Worm (Caenorhabditis elegans) whole organism, young adult: ENCODE results near the gene nbs-1.

Experiments used
- F10E7.11 ChIP-seq: sonication (generic microtip); optimal IDR thresholded peaks from 2 replicates; lab custom pipeline; 2017; ENCODE audit warnings: mild to moderate bottlenecking, missing genetic modification characterization, moderate library complexity, missing compliant biosample characterization
- F22D6.2 ChIP-seq: sonication (generic microtip); optimal IDR thresholded peaks from 2 replicates; lab custom pipeline; 2016; ENCODE audit warnings: mild to moderate bottlenecking, missing genetic modification characterization, missing compliant biosample characterization
- F37B4.10 ChIP-seq: fragments of 200-800 bp; sonication (Bioruptor generic); IDR thresholded peaks from 2 replicates; pipeline ENCODE4 v1.3.6; 2022; ENCODE audit warnings: missing genetic modification characterization, missing compliant biosample characterization
- K12H6.12 ChIP-seq: fragments of 200-800 bp; sonication (Bioruptor generic); optimal IDR thresholded peaks from 2 replicates; lab custom pipeline; 2018; ENCODE audit warnings: mild to moderate bottlenecking, missing genetic modification characterization, missing compliant biosample characterization
- atf-7 ChIP-seq: sonication (generic microtip); optimal IDR thresholded peaks from 2 replicates; lab custom pipeline; 2017; ENCODE audit warnings: mild to moderate bottlenecking, missing genetic modification characterization, missing compliant biosample characterization
- madf-8 ChIP-seq: fragments of 200-800 bp; sonication (Bioruptor generic); conservative IDR thresholded peaks from 2 replicates; pipeline ENCODE4 v1.3.6; 2022; ENCODE audit warnings: missing genetic modification reagents, missing genetic modification characterization, missing compliant biosample characterization
- mes-4 ChIP-seq: sonication (generic microtip); optimal IDR thresholded peaks from 2 replicates; lab custom pipeline; 2016; ENCODE audit warnings: missing genotype, missing genetic modification characterization, missing compliant biosample characterization
- nhr-179 ChIP-seq: sonication (generic microtip); optimal IDR thresholded peaks from 2 replicates; lab custom pipeline; 2016; ENCODE audit warnings: mild to moderate bottlenecking, missing genetic modification characterization, missing compliant biosample characterization
- sptf-2 ChIP-seq: fragments of 200-800 bp; sonication (Bioruptor generic); optimal IDR thresholded peaks from 2 replicates; lab custom pipeline; 2018; ENCODE audit warnings: mild to moderate bottlenecking, missing genetic modification characterization, missing compliant biosample characterization
- unc-130 ChIP-seq: sonication (generic microtip); optimal IDR thresholded peaks from 2 replicates; lab custom pipeline; 2016; ENCODE audit warnings: missing genetic modification reagents, missing genetic modification characterization, missing compliant biosample characterization
- ztf-3 ChIP-seq: fragments of 200-800 bp; sonication (Bioruptor generic); optimal IDR thresholded peaks from 2 replicates; lab custom pipeline; 2018; ENCODE audit warnings: mild to moderate bottlenecking, missing genetic modification characterization, missing compliant biosample characterization

ce11 chrII:11125059-11125594 lies 28.8 kb upstream of the nbs-1 start:
- TF ChIP-seq atf-7 (tag; lab: Kevin White, UChicago) (peak; percentile 21), K12H6.12 (tag; lab: Kevin White, UChicago) (no peak), nhr-179 (tag; lab: Kevin White, UChicago) (no peak), sptf-2 (GFP tag; lab: Kevin White, UChicago) (no peak), F10E7.11 (tag; lab: Kevin White, UChicago) (no peak), ztf-3 (no peak), madf-8 (GFP tag; lab: Robert Waterston, UW) (no peak), F22D6.2 (tag; lab: Kevin White, UChicago) (no peak), unc-130 (no peak), F37B4.10 (GFP tag; lab: Robert Waterston, UW) (no peak), mes-4 (tag; lab: Kevin White, UChicago) (no peak)
